Fruit fly (Drosophila melanogaster) whole organism, embryonic: ENCODE results near the gene CG31288.

Experiments used
- Antp ChIP-seq: fragments of 200-800 bp; sonication (Bioruptor generic); optimal IDR thresholded peaks from 3 replicates; lab custom pipeline; 2016; ENCODE audit warnings: missing biosample characterization, missing genetic modification characterization
- CG14860 ChIP-seq: fragments of 200-800 bp; sonication (Bioruptor generic); IDR thresholded peaks from 3 replicates; pipeline ENCODE4 v1.3.6; 2022; ENCODE audit warnings: missing biosample characterization, missing genetic modification characterization; ENCODE audit not compliant: partially characterized antibody
- CG1603 ChIP-seq: fragments of 200-800 bp; sonication (Bioruptor generic); optimal IDR thresholded peaks from 2 replicates; lab custom pipeline; 2019; ENCODE audit warnings: missing biosample characterization, mild to moderate bottlenecking, missing genetic modification characterization, moderate library complexity
- CG18262 ChIP-seq: fragments of 200-800 bp; optimal IDR thresholded peaks from 3 replicates; lab custom pipeline; 2019; ENCODE audit warnings: missing biosample characterization, mild to moderate bottlenecking, missing genetic modification characterization, moderate library complexity
- CG2116 ChIP-seq: fragments of 200-800 bp; sonication (Bioruptor generic); optimal IDR thresholded peaks from 3 replicates; lab custom pipeline; 2018; ENCODE audit warnings: missing biosample characterization, mild to moderate bottlenecking, missing genetic modification characterization
- CG2129 ChIP-seq: fragments of 200-800 bp; sonication (Bioruptor generic); IDR thresholded peaks from 2 replicates; pipeline ENCODE4 v1.3.6; 2022; ENCODE audit warnings: missing biosample characterization, missing genetic modification characterization; ENCODE audit not compliant: partially characterized antibody
- CG2712 ChIP-seq: fragments of 200-800 bp; optimal IDR thresholded peaks from 3 replicates; lab custom pipeline; 2019; ENCODE audit warnings: missing biosample characterization, mild to moderate bottlenecking, missing genetic modification characterization, moderate library complexity
- CG34224 ChIP-seq: fragments of 200-800 bp; sonication (Bioruptor generic); IDR thresholded peaks from 3 replicates; pipeline ENCODE4 v1.3.6; 2022; ENCODE audit warnings: missing biosample characterization, missing genetic modification characterization; ENCODE audit not compliant: partially characterized antibody
- CG3838 ChIP-seq: fragments of 200-800 bp; sonication (Bioruptor generic); optimal IDR thresholded peaks from 3 replicates; lab custom pipeline; 2016; ENCODE audit warnings: missing biosample characterization, missing genetic modification characterization
- CG3995 ChIP-seq: fragments of 200-800 bp; sonication (Bioruptor generic); optimal IDR thresholded peaks from 3 replicates; lab custom pipeline; 2016; ENCODE audit warnings: missing biosample characterization, missing genetic modification characterization
- CG42726 ChIP-seq: fragments of 200-800 bp; sonication (Bioruptor generic); IDR thresholded peaks from 2 replicates; pipeline ENCODE4 v1.3.6; 2022; ENCODE audit warnings: missing biosample characterization, missing genetic modification characterization; ENCODE audit not compliant: partially characterized antibody
- CG4730 ChIP-seq: fragments of 200-800 bp; sonication (Bioruptor generic); IDR thresholded peaks from 2 replicates; pipeline ENCODE4 v1.3.6; 2022; ENCODE audit warnings: missing biosample characterization, missing genetic modification characterization
- CG9876 ChIP-seq: fragments of 200-800 bp; sonication (Bioruptor generic); optimal IDR thresholded peaks from 2 replicates; lab custom pipeline; 2016; ENCODE audit warnings: missing biosample characterization, missing genetic modification characterization
- Chrac-16 ChIP-seq: fragments of 200-800 bp; sonication (Bioruptor generic); optimal IDR thresholded peaks from 3 replicates; lab custom pipeline; 2016; ENCODE audit warnings: missing biosample characterization, missing genetic modification characterization
- Dip2 ChIP-seq: fragments of 200-800 bp; sonication (Bioruptor generic); IDR thresholded peaks from 2 replicates; pipeline ENCODE4 v1.3.6; 2022; ENCODE audit warnings: missing biosample characterization, missing genetic modification characterization
- Dll ChIP-seq: fragments of 200-800 bp; sonication (Bioruptor generic); IDR thresholded peaks from 4 replicates; pipeline ENCODE4 v1.3.6; 2022; ENCODE audit warnings: missing biosample characterization, missing genetic modification characterization; ENCODE audit not compliant: partially characterized antibody
- Doc3 ChIP-seq: fragments of 200-800 bp; sonication (Bioruptor generic); IDR thresholded peaks from 3 replicates; pipeline ENCODE4 v1.3.6; 2022; ENCODE audit warnings: missing biosample characterization, missing genetic modification characterization; ENCODE audit not compliant: partially characterized antibody
- Dp ChIP-seq: fragments of 200-800 bp; sonication (Bioruptor generic); optimal IDR thresholded peaks from 2 replicates; lab custom pipeline; 2018; ENCODE audit warnings: missing biosample characterization, mild to moderate bottlenecking, missing genetic modification characterization, moderate library complexity
- Elba2 ChIP-seq: fragments of 200-800 bp; sonication (Bioruptor generic); optimal IDR thresholded peaks from 3 replicates; lab custom pipeline; 2016; ENCODE audit warnings: missing biosample characterization, missing genetic modification characterization
- H15 ChIP-seq: fragments of 200-800 bp; sonication (Bioruptor generic); IDR thresholded peaks from 3 replicates; pipeline ENCODE4 v1.3.6; 2022; ENCODE audit warnings: missing biosample characterization, missing genetic modification characterization
- Lim3 ChIP-seq: fragments of 200-800 bp; sonication (Bioruptor generic); IDR thresholded peaks from 2 replicates; pipeline ENCODE4 v1.3.6; 2022; ENCODE audit warnings: missing biosample characterization, missing genetic modification characterization
- NfI ChIP-seq: fragments of 200-800 bp; sonication (Bioruptor generic); optimal IDR thresholded peaks from 3 replicates; lab custom pipeline; 2018; ENCODE audit warnings: missing biosample characterization, mild to moderate bottlenecking, missing genetic modification characterization, moderate library complexity
- Six4 ChIP-seq: fragments of 200-800 bp; sonication (Bioruptor generic); optimal IDR thresholded peaks from 2 replicates; lab custom pipeline; 2016; ENCODE audit warnings: missing biosample characterization, missing genetic modification characterization
- Sry-δ ChIP-seq: fragments of 200-800 bp; sonication (Bioruptor generic); optimal IDR thresholded peaks from 2 replicates; lab custom pipeline; 2016; ENCODE audit warnings: missing biosample characterization, missing genetic modification characterization
- Ssrp ChIP-seq: fragments of 200-800 bp; sonication (Bioruptor generic); optimal IDR thresholded peaks from 2 replicates; lab custom pipeline; 2018; ENCODE audit warnings: missing biosample characterization, mild to moderate bottlenecking, missing genetic modification characterization, moderate library complexity
- Stat92E ChIP-seq, 3 experiments: fragments of >200 bp in 2 of 3; fragments of 200-800 bp in 1 of 3; sonication (Bioruptor generic) in 1 of 3; optimal IDR thresholded peaks; 2 replicates each; lab custom pipeline; 2017 to 2019; ENCODE audit warnings: missing biosample characterization in 3 of 3, missing genetic modification characterization in 3 of 3, mild to moderate bottlenecking in 1 of 3, moderate library complexity in 1 of 3
- ab ChIP-seq: fragments of 200-800 bp; sonication (Bioruptor generic); optimal IDR thresholded peaks from 2 replicates; lab custom pipeline; 2016; ENCODE audit warnings: missing biosample characterization, missing genetic modification characterization
- al ChIP-seq: fragments of 200-800 bp; sonication (Bioruptor generic); IDR thresholded peaks from 2 replicates; pipeline ENCODE4 v1.3.6; 2022; ENCODE audit warnings: missing biosample characterization, missing genetic modification characterization
- aop ChIP-seq: fragments of 200-800 bp; sonication (Bioruptor generic); IDR thresholded peaks from 2 replicates; pipeline ENCODE4 v1.3.6; 2022; ENCODE audit warnings: missing biosample characterization, missing genetic modification characterization
- ase ChIP-seq: fragments of 200-800 bp; sonication (Bioruptor generic); IDR thresholded peaks from 3 replicates; pipeline ENCODE4 v1.3.6; 2022; ENCODE audit warnings: missing biosample characterization, missing genetic modification characterization
- chif ChIP-seq, 2 experiments: fragments of 200-800 bp; sonication (Bioruptor generic); optimal IDR thresholded peaks; 3 replicates each; lab custom pipeline; 2016; ENCODE audit warnings: missing biosample characterization in 2 of 2, missing genetic modification characterization in 2 of 2
- dan ChIP-seq: fragments of 200-800 bp; sonication (Bioruptor generic); IDR thresholded peaks from 2 replicates; pipeline ENCODE4 v1.3.6; 2022; ENCODE audit warnings: missing biosample characterization, missing genetic modification characterization
- dimm ChIP-seq: fragments of 200-800 bp; sonication (Bioruptor generic); IDR thresholded peaks from 2 replicates; pipeline ENCODE4 v1.3.6; 2022; ENCODE audit warnings: missing biosample characterization, missing genetic modification characterization
- gcm2 ChIP-seq: fragments of 200-800 bp; sonication (Bioruptor generic); optimal IDR thresholded peaks from 2 replicates; lab custom pipeline; 2016; ENCODE audit warnings: missing biosample characterization, missing genetic modification characterization
- gfzf ChIP-seq: fragments of 200-800 bp; sonication (Bioruptor generic); optimal IDR thresholded peaks from 2 replicates; lab custom pipeline; 2016; ENCODE audit warnings: missing biosample characterization, mild to moderate bottlenecking, missing genetic modification characterization, moderate library complexity
- kah ChIP-seq: fragments of 200-800 bp; sonication (Bioruptor generic); optimal IDR thresholded peaks from 2 replicates; lab custom pipeline; 2018; ENCODE audit warnings: missing biosample characterization, mild to moderate bottlenecking, missing genetic modification characterization
- knrl ChIP-seq: fragments of 200-800 bp; sonication (Bioruptor generic); IDR thresholded peaks from 3 replicates; pipeline ENCODE4 v1.3.6; 2022; ENCODE audit warnings: missing biosample characterization, missing genetic modification characterization; ENCODE audit not compliant: partially characterized antibody
- luna ChIP-seq: fragments of 200-800 bp; sonication (Bioruptor generic); optimal IDR thresholded peaks from 2 replicates; lab custom pipeline; 2016; ENCODE audit warnings: missing biosample characterization, missing genetic modification characterization
- nerfin-1 ChIP-seq: fragments of 200-800 bp; sonication (Bioruptor generic); optimal IDR thresholded peaks from 3 replicates; lab custom pipeline; 2019; ENCODE audit warnings: missing biosample characterization, mild to moderate bottlenecking, missing genetic modification characterization, moderate library complexity
- pho ChIP-seq: fragments of 200-800 bp; sonication (Bioruptor generic); optimal IDR thresholded peaks from 2 replicates; lab custom pipeline; 2016; ENCODE audit warnings: missing biosample characterization, missing genetic modification characterization
- repo ChIP-seq: fragments of 200-800 bp; sonication (Bioruptor generic); optimal IDR thresholded peaks from 2 replicates; lab custom pipeline; 2016; ENCODE audit warnings: missing biosample characterization, missing genetic modification characterization
- rib ChIP-seq: fragments of 200-800 bp; sonication (Bioruptor generic); IDR thresholded peaks from 2 replicates; pipeline ENCODE4 v1.3.6; 2022; ENCODE audit warnings: missing biosample characterization, missing genetic modification characterization
- sima ChIP-seq: fragments of 200-800 bp; sonication (Bioruptor generic); optimal IDR thresholded peaks from 2 replicates; lab custom pipeline; 2016; ENCODE audit warnings: missing biosample characterization, missing genetic modification characterization
- slbo ChIP-seq: fragments of 200-800 bp; sonication (Bioruptor generic); IDR thresholded peaks from 2 replicates; pipeline ENCODE4 v1.3.6; 2022; ENCODE audit warnings: missing biosample characterization, missing genetic modification characterization
- tap ChIP-seq: fragments of 200-800 bp; optimal IDR thresholded peaks from 3 replicates; lab custom pipeline; 2019; ENCODE audit warnings: missing biosample characterization, mild to moderate bottlenecking, missing genetic modification characterization, moderate library complexity
- tio ChIP-seq: fragments of 200-800 bp; sonication (Bioruptor generic); optimal IDR thresholded peaks from 2 replicates; lab custom pipeline; 2017; ENCODE audit warnings: missing biosample characterization, missing genetic modification characterization, inconsistent platforms
- tup ChIP-seq: fragments of 200-800 bp; sonication (Bioruptor generic); optimal IDR thresholded peaks from 2 replicates; lab custom pipeline; 2016; ENCODE audit warnings: missing biosample characterization, mild to moderate bottlenecking, missing genetic modification characterization, moderate library complexity
- zen2 ChIP-seq: fragments of 200-800 bp; sonication (Bioruptor generic); IDR thresholded peaks from 3 replicates; pipeline ENCODE4 v1.3.6; 2022; ENCODE audit warnings: missing biosample characterization, missing genetic modification characterization; ENCODE audit not compliant: partially characterized antibody

CG31288 gene

dm6 chr3R:25249145-25250141 lies 49.9 kb downstream of the CG31288 start, which contains the start of gene Nup358:
Nup358 (plus strand) TSS chr3R:25249348.
- TF ChIP-seq CG3838 (GFP tag; lab: Kevin White, UChicago) (no peak), chif (GFP tag; optimal IDR thresholded peaks at IDR 0.05; lab: Kevin White, UChicago) (no peak), CG18262 (tag; lab: Kevin White, UChicago) (peak; percentile 25), CG42726 (GFP tag; lab: Robert Waterston, UW) (peak; percentile 99), Elba2 (GFP tag; lab: Kevin White, UChicago) (no peak), ab (GFP tag; lab: Kevin White, UChicago) (no peak), tio (GFP tag; lab: Kevin White, UChicago) (no peak), ase (GFP tag; lab: Robert Waterston, UW) (no peak), gcm2 (no peak), dan (no peak), Sry-δ (GFP tag; lab: Kevin White, UChicago) (peak; percentile 91), tap (tag; lab: Kevin White, UChicago) (no peak), zen2 (peak; percentile 98), slbo (no peak), tup (GFP tag; lab: Kevin White, UChicago) (no peak), CG4730 (GFP tag; lab: Robert Waterston, UW) (no peak), Dp (GFP tag; lab: Kevin White, UChicago) (peak; percentile 51), nerfin-1 (tag; lab: Kevin White, UChicago) (peak; percentile 98), Stat92E (GFP tag; optimal IDR thresholded peaks at IDR 0.05; lab: Kevin White, UChicago) (no peak), repo (no peak), dimm (no peak), CG2712 (tag; lab: Kevin White, UChicago) (peak; percentile 48), sima (no peak), rib (GFP tag; lab: Robert Waterston, UW) (peak; percentile 95), Ssrp (tag; lab: Kevin White, UChicago) (no peak), Lim3 (GFP tag; lab: Robert Waterston, UW) (no peak), gfzf (peak; percentile 25), CG34224 (GFP tag; lab: Robert Waterston, UW) (peak; percentile 98), aop (GFP tag; lab: Robert Waterston, UW) (no peak), CG2116 (peak; percentile 76), CG9876 (GFP tag; lab: Kevin White, UChicago) (no peak), NfI (GFP tag; lab: Kevin White, UChicago) (no peak), Dip2 (no peak), luna (no peak), Chrac-16 (GFP tag; lab: Kevin White, UChicago) (no peak), kah (GFP tag; lab: Kevin White, UChicago) (no peak), Dll (GFP tag; lab: Robert Waterston, UW) (peak; percentile 96), CG3995 (peak; percentile 53), knrl (peak; percentile 98), pho (GFP tag; lab: Kevin White, UChicago) (peak; percentile 5), H15 (GFP tag; lab: Robert Waterston, UW) (no peak), Antp (GFP tag; lab: Kevin White, UChicago) (no peak), Six4 (GFP tag; lab: Kevin White, UChicago) (no peak), CG1603 (tag; lab: Kevin White, UChicago) (peak; percentile 62), Doc3 (GFP tag; lab: Robert Waterston, UW) (peak; percentile 96), CG2129 (GFP tag; lab: Robert Waterston, UW) (peak; percentile 96), CG14860 (peak; percentile 98), al (0 out of 2 replicates have a peak, but pooled peaks have one; percentile 5)
